Fruit fly (Drosophila melanogaster): Measurements from ENCODE around the gene CG13300.

DNA sequence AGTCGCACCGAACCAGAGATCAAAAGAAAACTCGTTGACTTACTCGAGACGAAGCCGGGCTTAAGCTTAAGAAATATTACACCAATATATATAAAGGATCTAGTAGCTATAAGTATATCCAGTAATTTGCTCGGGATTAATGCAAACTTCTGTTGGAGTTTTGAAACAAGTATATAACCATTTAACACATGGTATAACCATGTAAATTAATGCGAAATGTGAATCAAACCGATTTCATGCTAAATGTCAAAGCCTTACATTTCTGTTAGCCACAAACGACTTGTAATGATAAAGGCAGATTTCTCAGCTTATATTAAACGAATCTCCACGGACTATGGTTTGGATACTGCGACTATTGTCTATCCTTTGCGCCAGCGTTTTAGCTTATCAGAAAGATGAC is 2.2 kb downstream of the CG13300 start, which contains the start of gene Sfp65A:
- TF ChIP-seq CG11294 (GFP tag; IDR thresholded peaks at IDR 0.05) (no peak), lz (GFP tag; optimal IDR thresholded peaks at IDR 0.05) (no peak), vri (GFP tag; optimal IDR thresholded peaks at IDR 0.05) (no peak), CG6854 (GFP tag; optimal IDR thresholded peaks at IDR 0.05) (no peak), Hr4 (GFP tag; optimal IDR thresholded peaks at IDR 0.05) (no peak), CG10631 (GFP tag; optimal IDR thresholded peaks at IDR 0.05) (no peak), CG11902 (GFP tag; optimal IDR thresholded peaks at IDR 0.05) (no peak)
